Worm (Caenorhabditis elegans): ENCODE measurements around the gene C45G9.9.

Gene C45G9.9

ce11 chrIII:5004621-5005020 lies 51.0 kb downstream of the C45G9.9 start, which contains the start of gene R144.6:
Gene R144.6 (minus strand): TSS chrIII:5004721.
- TF ChIP-seq ceh-9 (tag; optimal IDR thresholded peaks at IDR 0.05) (no peak), ceh-28 (tag; optimal IDR thresholded peaks at IDR 0.05) (no peak), lsy-12 (tag; optimal IDR thresholded peaks at IDR 0.05) (no peak), aly-2 (tag; optimal IDR thresholded peaks at IDR 0.05) (no peak), egl-5 (tag; optimal IDR thresholded peaks at IDR 0.05) (no peak), unc-62 (GFP tag; optimal IDR thresholded peaks at IDR 0.05) (no peak), nhr-67 (tag; optimal IDR thresholded peaks at IDR 0.05) (no peak), nhr-23 (tag; optimal IDR thresholded peaks at IDR 0.05) (no peak), pqm-1 (tag; optimal IDR thresholded peaks at IDR 0.05) (no peak)

Data from whole organism, L3 larva.